Worm (Caenorhabditis elegans): ENCODE measurements around the gene ZK930.7.

ZK930.7 gene

ce11 chrII:11883648-11884047, 30.8 kb upstream of the ZK930.7 start, which contains the start of gene ZK930.6:
Gene ZK930.6 (plus strand): TSS chrII:11883948.
- TF ChIP-seq pqm-1 (tag; optimal IDR thresholded peaks at IDR 0.05) (no peak), lin-14 (GFP tag; optimal IDR thresholded peaks at IDR 0.05) (no peak), nhr-76 (tag; optimal IDR thresholded peaks at IDR 0.05) (no peak), aly-2 (tag; optimal IDR thresholded peaks at IDR 0.05) (no peak), lir-3 (tag; optimal IDR thresholded peaks at IDR 0.05; ENCODE audit: poor library complexity) (no peak), nhr-71 (tag; optimal IDR thresholded peaks at IDR 0.05) (no peak), unc-30 (tag; optimal IDR thresholded peaks at IDR 0.05) (no peak), irx-1 (tag; optimal IDR thresholded peaks at IDR 0.05) (no peak)

- peak in 1 of 2 experiments; percentile 86 for TF ChIP-seq ztf-11 (tag; optimal IDR thresholded peaks at IDR 0.05)
- no peak for TF ChIP-seq grh-1 (GFP tag; IDR thresholded peaks at IDR 0.05)
- no peak for TF ChIP-seq hpl-2 (GFP tag; optimal IDR thresholded peaks at IDR 0.05)
- peak; percentile 25 for TF ChIP-seq tbx-2 (tag; optimal IDR thresholded peaks at IDR 0.05)
- TF ChIP-seq irx-1 (tag; optimal IDR thresholded peaks at IDR 0.05): no peak
- no peak for TF ChIP-seq efl-1 (optimal IDR thresholded peaks at IDR 0.05)
- TF ChIP-seq efl-1 (GFP tag; optimal IDR thresholded peaks at IDR 0.05 in 1 of 2): peak in 1 of 2 experiments; percentile 17
- no peak for TF ChIP-seq blmp-1 (tag; optimal IDR thresholded peaks at IDR 0.05)
- TF ChIP-seq ceh-88 (GFP tag; IDR thresholded peaks at IDR 0.05): no peak
- TF ChIP-seq ztf-4 (tag; optimal IDR thresholded peaks at IDR 0.05): no peak
- TF ChIP-seq swsn-7 (tag; optimal IDR thresholded peaks at IDR 0.05): no peak
- TF ChIP-seq unc-86 (tag; optimal IDR thresholded peaks at IDR 0.05): peak; percentile 45
- no peak for TF ChIP-seq nhr-47 (tag; optimal IDR thresholded peaks at IDR 0.05)
- TF ChIP-seq lin-13 (GFP tag; optimal IDR thresholded peaks at IDR 0.05): no peak
- TF ChIP-seq lin-15B (tag; optimal IDR thresholded peaks at IDR 0.05): no peak
- TF ChIP-seq lir-3 (tag; optimal IDR thresholded peaks at IDR 0.05; ENCODE audit: poor library complexity): no peak
- no peak for TF ChIP-seq C04F5.9 (tag; optimal IDR thresholded peaks at IDR 0.05)
- no peak for TF ChIP-seq ama-1 (optimal IDR thresholded peaks at IDR 0.05)
- no peak for TF ChIP-seq skn-1 (tag; optimal IDR thresholded peaks at IDR 0.05)
- no peak for TF ChIP-seq zag-1 (tag; optimal IDR thresholded peaks at IDR 0.05)
- TF ChIP-seq mef-2 (tag; optimal IDR thresholded peaks at IDR 0.05): no peak
- TF ChIP-seq pag-3 (tag; optimal IDR thresholded peaks at IDR 0.05; ENCODE audit: borderline replicate concordance, insufficient read depth): no peak
- no peak for TF ChIP-seq efl-3 (GFP tag; optimal IDR thresholded peaks at IDR 0.05)
- no peak for TF ChIP-seq jun-1 (tag; optimal IDR thresholded peaks at IDR 0.05)
- TF ChIP-seq unc-62 (GFP tag; optimal IDR thresholded peaks at IDR 0.05): no peak
- no peak for TF ChIP-seq hlh-4 (tag; optimal IDR thresholded peaks at IDR 0.05)
- no peak for TF ChIP-seq xbp-1 (tag; optimal IDR thresholded peaks at IDR 0.05)
- TF ChIP-seq elt-3 (tag; optimal IDR thresholded peaks at IDR 0.05): no peak
- no peak for TF ChIP-seq sup-37 (GFP tag; optimal IDR thresholded peaks at IDR 0.05)
- TF ChIP-seq nhr-28 (tag; optimal IDR thresholded peaks at IDR 0.05): no peak
- no peak for TF ChIP-seq nhr-237 (tag; optimal IDR thresholded peaks at IDR 0.05)
- no peak for TF ChIP-seq pqm-1 (tag; optimal IDR thresholded peaks at IDR 0.05)
Observed at ce11 chrII:11887724-11888123, 26.7 kb upstream of the ZK930.7 start.

ce11 chrII:11888150-11888549, 26.3 kb upstream of the ZK930.7 start:
- peak; percentile 69 for TF ChIP-seq nhr-85 (tag)
- TF ChIP-seq lin-14 (GFP tag; optimal IDR thresholded peaks at IDR 0.05): peak; percentile 27
- TF ChIP-seq hlh-17 (GFP tag; optimal IDR thresholded peaks at IDR 0.05; ENCODE audit: borderline replicate concordance): no peak

ce11 chrII:11889420-11890075, 24.9 kb upstream of the ZK930.7 start:
- no peak for TF ChIP-seq fkh-4 (tag; optimal IDR thresholded peaks at IDR 0.05; ENCODE audit: borderline replicate concordance)
- no peak for TF ChIP-seq snpc-4 (tag; optimal IDR thresholded peaks at IDR 0.05)
- no peak for TF ChIP-seq ztf-4 (tag; optimal IDR thresholded peaks at IDR 0.05)
- TF ChIP-seq ceh-90 (tag; optimal IDR thresholded peaks at IDR 0.05): no peak
- no peak for TF ChIP-seq vab-15 (tag; optimal IDR thresholded peaks at IDR 0.05)
- TF ChIP-seq sox-4 (tag; optimal IDR thresholded peaks at IDR 0.05): no peak
- no peak for TF ChIP-seq ama-1 (optimal IDR thresholded peaks at IDR 0.05)
- peak; percentile 2 for TF ChIP-seq tbx-2 (tag; optimal IDR thresholded peaks at IDR 0.05)
- TF ChIP-seq nhr-77 (tag; optimal IDR thresholded peaks at IDR 0.05): no peak
- TF ChIP-seq nhr-76 (tag; optimal IDR thresholded peaks at IDR 0.05): no peak
- no peak for TF ChIP-seq pax-3 (tag; optimal IDR thresholded peaks at IDR 0.05)
- peak; percentile 33 for TF ChIP-seq nhr-90 (tag; optimal IDR thresholded peaks at IDR 0.05; ENCODE audit: poor library complexity)
- TF ChIP-seq unc-62 (GFP tag; optimal IDR thresholded peaks at IDR 0.05): no peak
- peak; percentile 83 for TF ChIP-seq blmp-1 (tag; optimal IDR thresholded peaks at IDR 0.05)
- no peak for TF ChIP-seq lin-39 (tag; optimal IDR thresholded peaks at IDR 0.05)
- no peak for TF ChIP-seq mdl-1 (tag; optimal IDR thresholded peaks at IDR 0.05)

Measured in whole organism, L1 larva.